Worm (Caenorhabditis elegans): ENCODE data around the gene npp-3.

DNA sequence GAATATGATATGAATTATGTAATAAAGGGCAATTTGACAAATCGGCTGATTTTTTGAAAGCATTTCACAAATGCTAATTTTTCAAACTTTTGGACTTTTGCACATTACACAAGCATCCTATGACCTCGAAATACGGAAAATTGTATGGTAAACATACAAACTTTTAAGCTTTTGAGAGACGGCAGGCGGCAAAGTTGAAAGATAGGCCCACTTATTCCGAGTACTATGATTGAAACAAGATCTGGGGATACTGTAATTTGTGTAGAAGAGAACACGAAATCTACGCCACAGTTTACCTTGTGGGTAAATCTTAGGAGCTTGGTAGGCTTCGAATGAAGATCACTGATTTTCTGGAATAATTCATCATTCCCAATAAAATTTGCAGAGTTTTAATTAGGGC is 9.1 kb upstream of the npp-3 start, which contains the start of gene ZK930.6:
- TF ChIP-seq daf-12 (tag; optimal IDR thresholded peaks at IDR 0.05): no peak
- TF ChIP-seq ztf-11 (tag; optimal IDR thresholded peaks at IDR 0.05): no peak
- no peak for TF ChIP-seq nfya-1 (tag; optimal IDR thresholded peaks at IDR 0.05; ENCODE audit: insufficient read depth)
- no peak for TF ChIP-seq aly-2 (tag; optimal IDR thresholded peaks at IDR 0.05)
- TF ChIP-seq skn-1 (tag; optimal IDR thresholded peaks at IDR 0.05): no peak
- TF ChIP-seq egl-27 (tag; optimal IDR thresholded peaks at IDR 0.05): no peak
- TF ChIP-seq nhr-237 (tag; optimal IDR thresholded peaks at IDR 0.05): no peak
- TF ChIP-seq mdl-1 (tag; optimal IDR thresholded peaks at IDR 0.05): no peak
- no peak for TF ChIP-seq mml-1 (tag; optimal IDR thresholded peaks at IDR 0.05)
- TF ChIP-seq sea-2 (GFP tag; optimal IDR thresholded peaks at IDR 0.05): no peak

Data from whole organism, L3 larva.